Fruit fly (Drosophila melanogaster): ENCODE measurements around the gene Apl.

Gene Apl

dm6 chr3L:16631844-16632537 is 37.0 kb downstream of the Apl start:
- no peak for TF ChIP-seq CG8478 (optimal IDR thresholded peaks at IDR 0.05)
- TF ChIP-seq CTCF (optimal IDR thresholded peaks at IDR 0.05): peak; percentile 70 to 73

dm6 chr3L:16634091-16634490 is 39.1 kb downstream of the Apl start:
- no peak for TF ChIP-seq CTCF (optimal IDR thresholded peaks at IDR 0.05)
- no peak for TF ChIP-seq CG8478 (optimal IDR thresholded peaks at IDR 0.05)

dm6 chr3L:16634529-16634928 is 39.5 kb downstream of the Apl start:
- TF ChIP-seq CG8478 (optimal IDR thresholded peaks at IDR 0.05) (no peak), CTCF (optimal IDR thresholded peaks at IDR 0.05) (no peak)

dm6 chr3L:16635566-16636210 is 40.7 kb downstream of the Apl start:
- TF ChIP-seq CG8478 (optimal IDR thresholded peaks at IDR 0.05) (no peak), CTCF (optimal IDR thresholded peaks at IDR 0.05) (no peak)

- TF ChIP-seq CTCF (optimal IDR thresholded peaks at IDR 0.05): no peak
- no peak for TF ChIP-seq CG8478 (optimal IDR thresholded peaks at IDR 0.05)
Observed at dm6 chr3L:16638639-16639388, 43.8 kb downstream of the Apl start.

dm6 chr3L:16640509-16641068 is 45.6 kb downstream of the Apl start:
- TF ChIP-seq CTCF (optimal IDR thresholded peaks at IDR 0.05) (no peak), CG8478 (optimal IDR thresholded peaks at IDR 0.05) (no peak)

- no peak for TF ChIP-seq CTCF (optimal IDR thresholded peaks at IDR 0.05)
- no peak for TF ChIP-seq CG8478 (optimal IDR thresholded peaks at IDR 0.05)
Observed at dm6 chr3L:16641094-16641493, 46.1 kb downstream of the Apl start.

dm6 chr3L:16642088-16642507 is 47.1 kb downstream of the Apl start:
- TF ChIP-seq CG8478 (optimal IDR thresholded peaks at IDR 0.05): no peak
- no peak for TF ChIP-seq CTCF (optimal IDR thresholded peaks at IDR 0.05)

dm6 chr3L:16642954-16643353 is 48.0 kb downstream of the Apl start:
- TF ChIP-seq CTCF (optimal IDR thresholded peaks at IDR 0.05): no peak
- no peak for TF ChIP-seq CG8478 (optimal IDR thresholded peaks at IDR 0.05)

- TF ChIP-seq CTCF (optimal IDR thresholded peaks at IDR 0.05): no peak
- TF ChIP-seq CG8478 (optimal IDR thresholded peaks at IDR 0.05): no peak
Observed at dm6 chr3L:16644505-16644904, 49.5 kb downstream of the Apl start.

dm6 chr3L:16645323-16645982 is 50.5 kb downstream of the Apl start:
- TF ChIP-seq CG8478 (optimal IDR thresholded peaks at IDR 0.05) (no peak), CTCF (optimal IDR thresholded peaks at IDR 0.05) (no peak)

dm6 chr3L:16646865-16647459 is 52.0 kb downstream of the Apl start:
- no peak for TF ChIP-seq CG8478 (optimal IDR thresholded peaks at IDR 0.05)
- no peak for TF ChIP-seq CTCF (optimal IDR thresholded peaks at IDR 0.05)

- TF ChIP-seq CTCF (optimal IDR thresholded peaks at IDR 0.05) (peak; percentile 76 to 78), CG8478 (optimal IDR thresholded peaks at IDR 0.05) (no peak)
Observed at dm6 chr3L:16647578-16648113, 52.7 kb downstream of the Apl start, which contains the start of gene Abl. Gene Abl (minus strand): TSS chr3L:16647882.

Measured in S2 (cell line).